Worm (Caenorhabditis elegans): ENCODE results near the gene Y67D2.2.

The Y67D2.2 gene

DNA sequence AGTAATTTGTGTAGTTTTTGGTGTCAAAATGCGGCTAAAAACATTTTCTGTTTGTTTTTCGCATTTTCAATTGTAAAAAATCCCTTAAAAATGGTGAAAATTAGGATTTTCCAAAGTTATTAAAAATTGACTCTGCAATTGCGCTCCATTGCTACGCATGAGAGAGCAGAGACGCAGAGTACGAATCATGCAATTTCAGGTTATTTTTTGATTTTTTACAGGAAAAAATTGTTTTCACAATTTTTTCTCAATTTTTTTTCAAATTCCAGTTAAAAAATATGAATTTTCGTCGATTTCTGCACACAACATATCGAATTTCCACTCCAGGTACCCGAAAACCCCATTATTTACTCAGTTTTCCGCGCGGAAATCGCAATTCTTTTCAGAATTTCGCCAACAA, 25.0 kb upstream of the Y67D2.2 start, which contains the start of gene mtg-1 (continued):
- TF ChIP-seq rnt-1 (tag; optimal IDR thresholded peaks at IDR 0.05) (no peak), pqm-1 (tag; optimal IDR thresholded peaks at IDR 0.05) (no peak), pax-3 (tag; optimal IDR thresholded peaks at IDR 0.05) (no peak), F16B12.6 (tag; optimal IDR thresholded peaks at IDR 0.05) (peak; percentile 34), nhr-76 (tag; optimal IDR thresholded peaks at IDR 0.05) (no peak), dsc-1 (tag; optimal IDR thresholded peaks at IDR 0.05) (no peak), unc-62 (GFP tag; optimal IDR thresholded peaks at IDR 0.05) (no peak), lin-35 (GFP tag; optimal IDR thresholded peaks at IDR 0.05) (peak; percentile 36 to 48), egl-27 (tag; optimal IDR thresholded peaks at IDR 0.05) (no peak), aha-1 (tag; optimal IDR thresholded peaks at IDR 0.05) (no peak), unc-98 (GFP tag; IDR thresholded peaks at IDR 0.05) (0 out of 2 replicates have a peak, but pooled peaks have one; percentile 0)

DNA sequence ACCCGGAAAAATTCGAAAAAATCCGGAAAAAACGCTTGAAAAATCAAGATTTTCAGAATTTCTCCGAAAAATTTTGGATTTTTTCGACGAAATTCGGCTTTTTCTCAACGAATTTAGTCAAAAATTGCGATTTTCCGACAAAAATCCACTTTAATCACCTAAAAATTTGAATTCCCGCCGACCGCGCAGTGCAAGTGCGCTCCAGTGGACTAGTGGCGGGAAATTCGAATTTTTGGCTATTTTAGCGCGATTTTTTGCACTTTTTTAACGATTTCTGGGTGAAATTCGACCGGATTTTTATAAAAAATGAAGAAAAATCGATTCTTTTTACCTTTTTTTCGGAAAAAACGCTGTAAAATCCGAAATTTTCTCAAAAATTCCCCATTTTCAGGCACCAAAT, 24.2 kb upstream of the Y67D2.2 start:
- TF ChIP-seq efl-1 (optimal IDR thresholded peaks at IDR 0.05) (no peak), efl-1 (GFP tag; optimal IDR thresholded peaks at IDR 0.05 in 1 of 2) (peak; percentile 8 to 45), dsc-1 (tag; optimal IDR thresholded peaks at IDR 0.05) (no peak)

DNA sequence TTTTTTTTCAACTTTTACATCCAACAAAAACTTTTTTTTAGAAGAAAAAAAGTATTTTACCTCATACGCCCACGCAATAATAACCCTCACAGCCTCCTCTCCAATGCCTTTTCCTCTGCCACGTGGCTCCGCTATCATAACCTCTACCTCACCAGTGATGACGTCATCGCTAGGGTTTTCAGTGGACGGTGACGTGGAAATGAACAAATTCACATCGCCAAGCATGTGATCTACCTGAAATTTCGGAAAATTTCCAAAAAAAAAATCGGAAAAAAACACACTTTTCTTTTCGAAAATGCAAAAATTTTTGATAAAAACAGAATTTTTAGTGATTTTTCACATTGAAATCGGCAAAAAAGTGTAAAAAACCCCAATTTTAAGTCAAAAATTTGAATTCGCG, 19.2 kb upstream of the Y67D2.2 start:
- TF ChIP-seq ceh-90 (tag; optimal IDR thresholded peaks at IDR 0.05) (no peak), grh-1 (GFP tag; IDR thresholded peaks at IDR 0.05) (no peak), alr-1 (tag; optimal IDR thresholded peaks at IDR 0.05; ENCODE audit: borderline replicate concordance) (no peak), sup-37 (GFP tag; optimal IDR thresholded peaks at IDR 0.05) (no peak), unc-30 (tag; optimal IDR thresholded peaks at IDR 0.05) (no peak), lir-3 (tag; optimal IDR thresholded peaks at IDR 0.05; ENCODE audit: poor library complexity) (no peak), tlp-1 (tag; optimal IDR thresholded peaks at IDR 0.05) (no peak), rnt-1 (tag; optimal IDR thresholded peaks at IDR 0.05) (no peak)

DNA sequence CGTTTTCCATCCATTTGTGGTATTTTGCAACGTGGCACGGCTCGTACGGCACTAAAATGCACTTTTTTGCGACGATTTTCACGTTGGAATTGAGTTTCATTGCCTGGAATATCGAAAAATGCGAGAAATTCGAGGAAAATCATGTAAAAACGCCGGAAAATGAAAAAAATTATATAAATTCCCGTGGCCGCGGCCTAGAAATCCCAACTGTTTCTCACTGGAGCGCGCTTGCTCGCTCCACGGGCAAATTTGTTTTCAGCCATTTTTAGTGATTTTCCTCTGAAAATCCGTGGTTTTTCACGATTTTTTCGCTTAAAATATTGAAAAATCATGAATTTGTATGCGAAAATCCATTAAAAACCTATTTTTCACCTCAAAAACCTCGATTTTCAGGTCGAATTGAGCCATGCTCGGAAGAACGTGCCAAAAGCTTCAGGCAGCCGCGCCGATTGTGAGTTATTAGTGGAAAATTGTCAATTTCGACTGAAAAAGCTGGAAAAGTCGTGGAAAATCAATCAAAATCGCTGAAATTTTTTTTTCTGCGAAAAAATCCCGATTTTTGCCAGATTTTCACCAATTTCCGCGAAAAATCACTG, 18.4 kb upstream of the Y67D2.2 start, which contains the start of the genes Y67D2.5 and cisd-3.2:
Gene Y67D2.5 (minus strand): TSS at position 145 of the 596 bp plus-strand sequence.
Gene cisd-3.2 (plus strand): TSS at position 394 of the 596 bp plus-strand sequence.
- no peak for TF ChIP-seq hlh-4 (tag; optimal IDR thresholded peaks at IDR 0.05)
- peak; percentile 24; the same call in 1 of the 2 replicates for TF ChIP-seq grh-1 (GFP tag; IDR thresholded peaks at IDR 0.05)
- TF ChIP-seq sup-37 (GFP tag; optimal IDR thresholded peaks at IDR 0.05) = no peak
- no peak for TF ChIP-seq sptf-1 (tag; optimal IDR thresholded peaks at IDR 0.05)
- TF ChIP-seq lin-39 (tag; optimal IDR thresholded peaks at IDR 0.05) = no peak
- TF ChIP-seq isw-1 (GFP tag; IDR thresholded peaks at IDR 0.05) = peak; percentile 21; the same call in 1 of the 2 replicates
- no peak for TF ChIP-seq tlp-1 (tag; optimal IDR thresholded peaks at IDR 0.05)
- TF ChIP-seq rnt-1 (tag; optimal IDR thresholded peaks at IDR 0.05) = peak; percentile 87
- TF ChIP-seq mep-1 (tag; optimal IDR thresholded peaks at IDR 0.05) = peak; percentile 56
- peak in 2 of 3 experiments; percentile 22 to 51 for TF ChIP-seq dpl-1 (GFP tag; optimal IDR thresholded peaks at IDR 0.05)
- TF ChIP-seq efl-1 (optimal IDR thresholded peaks at IDR 0.05) = peak; percentile 19 to 56
- peak; percentile 61 to 93 for TF ChIP-seq efl-1 (GFP tag; optimal IDR thresholded peaks at IDR 0.05 in 1 of 2)
- no peak for TF ChIP-seq ceh-8 (GFP tag; optimal IDR thresholded peaks at IDR 0.05)
- TF ChIP-seq zip-4 (GFP tag; optimal IDR thresholded peaks at IDR 0.05) = no peak
- no peak for TF ChIP-seq unc-62 (GFP tag; optimal IDR thresholded peaks at IDR 0.05)
- no peak for TF ChIP-seq vab-15 (tag; optimal IDR thresholded peaks at IDR 0.05)
- no peak for TF ChIP-seq pag-3 (tag; optimal IDR thresholded peaks at IDR 0.05; ENCODE audit: borderline replicate concordance, insufficient read depth)
- no peak for TF ChIP-seq lir-3 (tag; optimal IDR thresholded peaks at IDR 0.05; ENCODE audit: poor library complexity)
- TF ChIP-seq ceh-82 (tag; optimal IDR thresholded peaks at IDR 0.05) = peak; percentile 10 to 52 (median 51)
- TF ChIP-seq nhr-28 (tag; optimal IDR thresholded peaks at IDR 0.05) = no peak
- no peak for TF ChIP-seq unc-30 (tag; optimal IDR thresholded peaks at IDR 0.05)
- TF ChIP-seq C16A3.4 (tag; optimal IDR thresholded peaks at IDR 0.05) = peak; percentile 36
- peak; percentile 83 for TF ChIP-seq ceh-90 (tag; optimal IDR thresholded peaks at IDR 0.05)
- no peak for TF ChIP-seq hpl-2 (GFP tag; optimal IDR thresholded peaks at IDR 0.05)
- TF ChIP-seq nhr-71 (tag; optimal IDR thresholded peaks at IDR 0.05) = no peak
- TF ChIP-seq fkh-8 (tag; optimal IDR thresholded peaks at IDR 0.05) = peak; percentile 57
- TF ChIP-seq lin-13 (GFP tag; optimal IDR thresholded peaks at IDR 0.05) = peak; percentile 38
- peak; percentile 67 for TF ChIP-seq irx-1 (tag; optimal IDR thresholded peaks at IDR 0.05)
- peak; percentile 50 to 53 for TF ChIP-seq lsy-2 (tag; optimal IDR thresholded peaks at IDR 0.05)
- TF ChIP-seq xbp-1 (tag; optimal IDR thresholded peaks at IDR 0.05) = peak; percentile 43
- peak; percentile 6 for TF ChIP-seq swsn-7 (tag; optimal IDR thresholded peaks at IDR 0.05)
- no peak for TF ChIP-seq nhr-76 (tag; optimal IDR thresholded peaks at IDR 0.05)
- TF ChIP-seq F16B12.6 (tag; optimal IDR thresholded peaks at IDR 0.05) = peak; percentile 25
- TF ChIP-seq tbx-2 (tag; optimal IDR thresholded peaks at IDR 0.05) = peak; percentile 43
- no peak for TF ChIP-seq efl-3 (GFP tag; optimal IDR thresholded peaks at IDR 0.05)
- peak; percentile 20 for TF ChIP-seq pax-3 (tag; optimal IDR thresholded peaks at IDR 0.05)
- no peak for TF ChIP-seq C04F5.9 (tag; optimal IDR thresholded peaks at IDR 0.05)
